Fruit fly (Drosophila melanogaster) whole organism, prepupa: ENCODE results near the gene CG15456.
A peak's percentile ranks its signal among the peaks of the same experiment; 100 is the strongest.

Experiments
- Blimp-1 ChIP-seq: fragments of 200-800 bp; sonication (Bioruptor generic); optimal IDR thresholded peaks from 3 replicates; lab custom pipeline; 2017; ENCODE audit warnings: missing biosample characterization, missing genetic modification characterization, mild to moderate bottlenecking, moderate library complexity, missing genetic modification reagents
- CG10631 ChIP-seq: fragments of 200-800 bp; sonication (Bioruptor generic); optimal IDR thresholded peaks from 2 replicates; lab custom pipeline; 2016; ENCODE audit warnings: missing biosample characterization, missing genetic modification characterization
- CG10669 ChIP-seq: fragments of 200-800 bp; sonication (Bioruptor generic); optimal IDR thresholded peaks from 3 replicates; lab custom pipeline; 2018; ENCODE audit warnings: missing biosample characterization, mild to moderate bottlenecking, missing genetic modification characterization, moderate library complexity
- CG11902 ChIP-seq: fragments of 200-800 bp; sonication (Bioruptor generic); optimal IDR thresholded peaks from 3 replicates; lab custom pipeline; 2016; ENCODE audit warnings: missing biosample characterization, missing genetic modification characterization
- CG1621 ChIP-seq: fragments of 200-800 bp; sonication (Bioruptor generic); optimal IDR thresholded peaks from 3 replicates; lab custom pipeline; 2018; ENCODE audit warnings: missing biosample characterization, mild to moderate bottlenecking, missing genetic modification characterization
- CG16779 ChIP-seq: fragments of 200-800 bp; sonication (Bioruptor generic); optimal IDR thresholded peaks from 3 replicates; lab custom pipeline; 2017; ENCODE audit warnings: missing biosample characterization, mild to moderate bottlenecking, missing genetic modification characterization
- CG3032 ChIP-seq: fragments of 200-800 bp; optimal IDR thresholded peaks from 2 replicates; lab custom pipeline; 2019; ENCODE audit warnings: missing biosample characterization, mild to moderate bottlenecking, missing genetic modification characterization, moderate library complexity
- CG31627 ChIP-seq: fragments of 200-800 bp; sonication (Bioruptor generic); optimal IDR thresholded peaks from 3 replicates; lab custom pipeline; 2016; ENCODE audit warnings: missing biosample characterization, missing genetic modification characterization
- CG32006 ChIP-seq: fragments of 200-800 bp; sonication (Bioruptor generic); optimal IDR thresholded peaks from 3 replicates; lab custom pipeline; 2017; ENCODE audit warnings: missing biosample characterization, mild to moderate bottlenecking, missing genetic modification characterization
- CG34406 ChIP-seq: fragments of 200-800 bp; sonication (Bioruptor generic); optimal IDR thresholded peaks from 3 replicates; lab custom pipeline; 2016; ENCODE audit warnings: missing biosample characterization, missing genetic modification characterization
- CG3919 ChIP-seq: fragments of 200-800 bp; sonication (Bioruptor generic); optimal IDR thresholded peaks from 3 replicates; lab custom pipeline; 2016; ENCODE audit warnings: missing biosample characterization, missing genetic modification characterization
- CG4318 ChIP-seq: fragments of 200-800 bp; sonication (Bioruptor generic); optimal IDR thresholded peaks from 3 replicates; lab custom pipeline; 2017; ENCODE audit warnings: missing biosample characterization, mild to moderate bottlenecking, missing genetic modification characterization
- CG6163 ChIP-seq: fragments of 200-800 bp; sonication (Bioruptor generic); IDR thresholded peaks from 3 replicates; pipeline ENCODE4 v1.3.6; 2022; ENCODE audit warnings: missing biosample characterization, missing genetic modification characterization
- CG6792 ChIP-seq: fragments of 200-800 bp; sonication (Bioruptor generic); optimal IDR thresholded peaks from 3 replicates; lab custom pipeline; 2016; ENCODE audit warnings: missing biosample characterization, missing genetic modification characterization
- CG6854 ChIP-seq: fragments of 200-800 bp; sonication (Bioruptor generic); optimal IDR thresholded peaks from 2 replicates; lab custom pipeline; 2017; ENCODE audit warnings: missing biosample characterization, mild to moderate bottlenecking, missing genetic modification characterization
- CG7368 ChIP-seq: fragments of 200-800 bp; sonication (Bioruptor generic); optimal IDR thresholded peaks from 3 replicates; lab custom pipeline; 2016; ENCODE audit warnings: missing biosample characterization, missing genetic modification characterization
- CG8119 ChIP-seq: fragments of 200-800 bp; sonication (Bioruptor generic); IDR thresholded peaks from 3 replicates; pipeline ENCODE4 v1.3.6; 2022; ENCODE audit warnings: missing biosample characterization, missing genetic modification characterization
- CG8319 ChIP-seq: fragments of 200-800 bp; sonication (Bioruptor generic); optimal IDR thresholded peaks from 3 replicates; lab custom pipeline; 2016; ENCODE audit warnings: missing biosample characterization, missing genetic modification characterization
- CG8632 ChIP-seq: fragments of 200-800 bp; sonication (Bioruptor generic); optimal IDR thresholded peaks from 3 replicates; lab custom pipeline; 2016; ENCODE audit warnings: missing biosample characterization, missing genetic modification characterization
- CG9139 ChIP-seq: fragments of 200-800 bp; sonication (Bioruptor generic); optimal IDR thresholded peaks from 3 replicates; lab custom pipeline; 2017; ENCODE audit warnings: missing biosample characterization, mild to moderate bottlenecking, missing genetic modification characterization
- Eip75B ChIP-seq: fragments of 200-800 bp; sonication (Bioruptor generic); optimal IDR thresholded peaks from 3 replicates; lab custom pipeline; 2016; ENCODE audit warnings: missing biosample characterization, missing genetic modification characterization
- Eip93F ChIP-seq: fragments of 200-800 bp; sonication (Bioruptor generic); optimal IDR thresholded peaks from 2 replicates; lab custom pipeline; 2016; ENCODE audit warnings: missing biosample characterization, mild to moderate bottlenecking, missing genetic modification characterization
- Ets21C ChIP-seq: fragments of 200-800 bp; sonication (Bioruptor generic); optimal IDR thresholded peaks from 3 replicates; lab custom pipeline; 2016; ENCODE audit warnings: missing biosample characterization, missing genetic modification characterization
- Gug ChIP-seq: fragments of 200-800 bp; sonication (Bioruptor generic); IDR thresholded peaks from 2 replicates; pipeline ENCODE4 v1.3.6; 2022; ENCODE audit warnings: missing biosample characterization, missing genetic modification characterization
- Hr38 ChIP-seq: sonication (Bioruptor generic); optimal IDR thresholded peaks from 2 replicates; lab custom pipeline; 2016; ENCODE audit warnings: missing biosample characterization, missing genetic modification characterization
- Hr39 ChIP-seq: fragments of 200-800 bp; sonication (Bioruptor generic); optimal IDR thresholded peaks from 2 replicates; lab custom pipeline; 2016; ENCODE audit warnings: missing biosample characterization, missing genetic modification characterization
- Hr4 ChIP-seq: fragments of 200-800 bp; sonication (Bioruptor generic); optimal IDR thresholded peaks from 3 replicates; lab custom pipeline; 2016; ENCODE audit warnings: missing biosample characterization, missing genetic modification characterization
- Lpt ChIP-seq: fragments of 200-800 bp; sonication (Bioruptor generic); optimal IDR thresholded peaks from 3 replicates; lab custom pipeline; 2016; ENCODE audit warnings: missing biosample characterization, missing genetic modification characterization
- Met ChIP-seq: fragments of 200-800 bp; sonication (Bioruptor generic); optimal IDR thresholded peaks from 3 replicates; lab custom pipeline; 2016; ENCODE audit warnings: missing biosample characterization, missing genetic modification characterization
- Smox ChIP-seq: fragments of 200-800 bp; sonication (Bioruptor generic); optimal IDR thresholded peaks from 3 replicates; lab custom pipeline; 2016; ENCODE audit warnings: missing biosample characterization, missing genetic modification characterization
- Sox102F ChIP-seq: fragments of 200-800 bp; sonication (Bioruptor generic); optimal IDR thresholded peaks from 2 replicates; lab custom pipeline; 2016; ENCODE audit warnings: missing biosample characterization, mild to moderate bottlenecking, missing genetic modification characterization
- Sox14 ChIP-seq: fragments of 200-800 bp; sonication (Bioruptor generic); optimal IDR thresholded peaks from 3 replicates; lab custom pipeline; 2016; ENCODE audit warnings: missing biosample characterization, missing genetic modification characterization
- Sox15 ChIP-seq: fragments of 200-800 bp; sonication (Bioruptor generic); optimal IDR thresholded peaks from 3 replicates; lab custom pipeline; 2016; ENCODE audit warnings: missing biosample characterization, missing genetic modification characterization
- acj6 ChIP-seq: fragments of 200-800 bp; sonication (Bioruptor generic); optimal IDR thresholded peaks from 3 replicates; lab custom pipeline; 2016; ENCODE audit warnings: missing biosample characterization, missing genetic modification characterization
- cyc ChIP-seq: fragments of 200-800 bp; sonication (Bioruptor generic); optimal IDR thresholded peaks from 3 replicates; lab custom pipeline; 2016; ENCODE audit warnings: missing biosample characterization, missing genetic modification characterization
- dsx ChIP-seq: fragments of 200-800 bp; optimal IDR thresholded peaks from 3 replicates; lab custom pipeline; 2019; ENCODE audit warnings: missing biosample characterization, mild to moderate bottlenecking, missing genetic modification characterization, moderate library complexity; ENCODE audit not compliant: poor library complexity, severe bottlenecking
- eg ChIP-seq: fragments of 200-800 bp; sonication (Bioruptor generic); IDR thresholded peaks from 3 replicates; pipeline ENCODE4 v1.3.6; 2022; ENCODE audit warnings: missing biosample characterization, missing genetic modification characterization
- fd59A ChIP-seq: fragments of 200-800 bp; sonication (Bioruptor generic); optimal IDR thresholded peaks from 2 replicates; lab custom pipeline; 2017; ENCODE audit warnings: missing biosample characterization, mild to moderate bottlenecking, missing genetic modification characterization, missing genetic modification reagents
- fd85E ChIP-seq: fragments of 200-800 bp; sonication (Bioruptor generic); optimal IDR thresholded peaks from 3 replicates; lab custom pipeline; 2016; ENCODE audit warnings: missing biosample characterization, missing genetic modification characterization
- fkh ChIP-seq: fragments of 200-800 bp; sonication (Bioruptor generic); optimal IDR thresholded peaks from 3 replicates; lab custom pipeline; 2017; ENCODE audit warnings: missing biosample characterization, mild to moderate bottlenecking, missing genetic modification characterization, moderate library complexity
- pdm3 ChIP-seq: fragments of 200-800 bp; sonication (Bioruptor generic); optimal IDR thresholded peaks from 3 replicates; lab custom pipeline; 2016; ENCODE audit warnings: missing biosample characterization, missing genetic modification characterization
- svp ChIP-seq: fragments of 200-800 bp; sonication (Bioruptor generic); peaks from one replicate; lab custom pipeline; 2016; ENCODE audit warnings: missing biosample characterization, missing genetic modification characterization
- topi ChIP-seq: fragments of 200-800 bp; sonication (Bioruptor generic); optimal IDR thresholded peaks from 3 replicates; lab custom pipeline; 2016; ENCODE audit warnings: missing biosample characterization, missing genetic modification characterization
- vri ChIP-seq: fragments of 200-800 bp; sonication (Bioruptor generic); optimal IDR thresholded peaks from 3 replicates; lab custom pipeline; 2016; ENCODE audit warnings: missing biosample characterization, mild to moderate bottlenecking, missing genetic modification characterization

Gene CG15456

dm6 chrX:20433345-20434332, 6.8 kb upstream of the CG15456 start, which contains the start of gene CG1695 (continued):
- TF ChIP-seq cyc (GFP tag; lab: Kevin White, UChicago): peak; percentile 37
- TF ChIP-seq vri (GFP tag; lab: Kevin White, UChicago): no peak
- no peak for TF ChIP-seq dsx (GFP tag; lab: Kevin White, UChicago)
- TF ChIP-seq CG6163: no peak
- TF ChIP-seq Smox: no peak
- no peak for TF ChIP-seq Sox15
- TF ChIP-seq CG31627 (GFP tag; lab: Kevin White, UChicago): peak; percentile 21
- no peak for TF ChIP-seq fkh (GFP tag; lab: Kevin White, UChicago)
- TF ChIP-seq CG9139 (GFP tag; lab: Kevin White, UChicago): no peak
- TF ChIP-seq Sox102F (GFP tag; lab: Kevin White, UChicago): no peak
- peak; percentile 21 for TF ChIP-seq pdm3 (GFP tag; lab: Kevin White, UChicago)
- no peak for TF ChIP-seq CG3919 (GFP tag; lab: Kevin White, UChicago)
- TF ChIP-seq svp (GFP tag; lab: Kevin White, UChicago): peak; percentile 69
- TF ChIP-seq fd59A (GFP tag; lab: Kevin White, UChicago): no peak

dm6 chrX:20429482-20430204, 2.8 kb upstream of the CG15456 start, which contains the start of the genes CG11710 and mal:
CG11710 (minus strand) TSS chrX:20429673.
mal (plus strand) TSS chrX:20429675.
- TF ChIP-seq dsx (GFP tag; lab: Kevin White, UChicago) (peak; percentile 83), svp (GFP tag; lab: Kevin White, UChicago) (no peak), cyc (GFP tag; lab: Kevin White, UChicago) (peak; percentile 87), CG34406 (GFP tag; lab: Kevin White, UChicago) (peak; percentile 73), fd85E (GFP tag; lab: Kevin White, UChicago) (peak; percentile 2), CG6163 (peak; percentile 61; the same call in 1 of the 3 replicates), acj6 (GFP tag; lab: Kevin White, UChicago) (peak; percentile 80), Hr39 (GFP tag; lab: Kevin White, UChicago) (peak; percentile 83), CG9139 (GFP tag; lab: Kevin White, UChicago) (peak; percentile 76), Ets21C (peak; percentile 73), CG8632 (GFP tag; lab: Kevin White, UChicago) (peak; percentile 65), Eip93F (no peak), CG8319 (GFP tag; lab: Kevin White, UChicago) (peak; percentile 72), Blimp-1 (GFP tag; lab: Kevin White, UChicago) (peak; percentile 74), CG10631 (peak; percentile 81), Sox14 (peak; percentile 85), topi (GFP tag; lab: Kevin White, UChicago) (peak; percentile 89), CG16779 (tag; lab: Kevin White, UChicago) (no peak), CG7368 (peak; percentile 77), Met (GFP tag; lab: Kevin White, UChicago) (peak; percentile 90), vri (GFP tag; lab: Kevin White, UChicago) (no peak), CG3032 (tag; lab: Kevin White, UChicago) (peak; percentile 84), Sox102F (GFP tag; lab: Kevin White, UChicago) (peak; percentile 83), Eip75B (GFP tag; lab: Kevin White, UChicago) (peak; percentile 80), CG10669 (GFP tag; lab: Kevin White, UChicago) (peak; percentile 87), fkh (GFP tag; lab: Kevin White, UChicago) (no peak), eg (GFP tag; lab: Robert Waterston, UW) (peak; percentile 78; the same call in 2 of the 3 replicates), CG3919 (GFP tag; lab: Kevin White, UChicago) (peak; percentile 84), Lpt (GFP tag; lab: Kevin White, UChicago) (peak; percentile 65), CG1621 (peak; percentile 72), CG6854 (GFP tag; lab: Kevin White, UChicago) (peak; percentile 76), pdm3 (GFP tag; lab: Kevin White, UChicago) (peak; percentile 85), Sox15 (peak; percentile 74), CG6792 (GFP tag; lab: Kevin White, UChicago) (peak; percentile 74), CG11902 (peak; percentile 73), CG32006 (peak; percentile 81), Hr38 (no peak), CG8119 (GFP tag; lab: Robert Waterston, UW) (peak; percentile 85), Gug (GFP tag; lab: Robert Waterston, UW) (peak; percentile 68), CG4318 (GFP tag; lab: Kevin White, UChicago) (no peak), Hr4 (peak; percentile 86)
